Fruit fly (Drosophila melanogaster): ENCODE measurements around the gene chas.

chas gene

DNA sequence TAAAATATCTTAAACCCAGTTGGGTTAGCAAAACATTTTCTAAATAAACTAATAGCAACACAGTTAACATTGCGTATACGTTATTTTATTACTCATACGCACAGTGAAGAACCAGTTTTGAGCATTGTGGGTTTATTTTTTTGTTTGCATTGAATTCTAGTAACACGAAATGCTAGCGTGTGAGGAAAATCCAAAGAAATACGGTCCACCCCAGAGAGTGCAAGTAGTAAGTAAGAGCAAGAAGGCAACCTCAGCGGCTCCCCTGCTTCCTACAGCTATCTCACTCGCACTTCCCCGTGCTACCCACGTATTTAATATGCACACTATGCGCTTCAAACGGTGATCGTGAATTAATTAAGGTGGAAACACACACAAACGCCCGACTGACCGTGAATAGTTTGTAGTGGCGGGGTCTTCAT is 73.5 kb downstream of the chas start (continued):
- TF ChIP-seq CG5180 (GFP tag; optimal IDR thresholded peaks at IDR 0.05) (peak; percentile 84), CG1602 (GFP tag; optimal IDR thresholded peaks at IDR 0.05) (peak; percentile 60), tap (tag; optimal IDR thresholded peaks at IDR 0.05) (peak; percentile 93), Poxn (GFP tag; IDR thresholded peaks at IDR 0.05) (peak; percentile 50; the same call in 1 of the 2 replicates), slbo (GFP tag; IDR thresholded peaks at IDR 0.05) (peak; percentile 75), CG43689 (GFP tag; IDR thresholded peaks at IDR 0.05) (0 out of 2 replicates have a peak, but pooled peaks have one; percentile 28), cg (GFP tag; optimal IDR thresholded peaks at IDR 0.05) (peak; percentile 26), ro (GFP tag; IDR thresholded peaks at IDR 0.05) (0 out of 2 replicates have a peak, but pooled peaks have one; percentile 14), CG7987 (GFP tag; optimal IDR thresholded peaks at IDR 0.05) (peak; percentile 88), CG17612 (GFP tag; IDR thresholded peaks at IDR 0.05) (peak; percentile 52), CG18764 (GFP tag; optimal IDR thresholded peaks at IDR 0.05) (peak; percentile 62), HmgD (GFP tag; optimal IDR thresholded peaks at IDR 0.05) (peak; percentile 42), CG14667 (GFP tag; IDR thresholded peaks at IDR 0.05) (peak; percentile 59; the same call in 1 of the 2 replicates), dpn (GFP tag; optimal IDR thresholded peaks at IDR 0.05) (peak; percentile 81 to 84), Doc2 (GFP tag; IDR thresholded peaks at IDR 0.05) (no peak), sna (GFP tag; IDR thresholded peaks at IDR 0.05; ENCODE audit: partially characterized antibody) (no peak), ind (GFP tag; optimal IDR thresholded peaks at IDR 0.05) (peak; percentile 85), CG12236 (GFP tag; optimal IDR thresholded peaks at IDR 0.05) (peak; percentile 65), CG12219 (GFP tag; optimal IDR thresholded peaks at IDR 0.05) (peak; percentile 93), Bteb2 (GFP tag; optimal IDR thresholded peaks at IDR 0.05) (peak; percentile 85), Vsx1 (GFP tag; optimal IDR thresholded peaks at IDR 0.05) (peak; percentile 76), psq (GFP tag; optimal IDR thresholded peaks at IDR 0.05) (peak; percentile 21), Ssrp (tag; optimal IDR thresholded peaks at IDR 0.05) (peak; percentile 69), H15 (GFP tag; IDR thresholded peaks at IDR 0.05) (peak; percentile 68; the same call in 2 of the 3 replicates), schlank (tag; optimal IDR thresholded peaks at IDR 0.05) (peak; percentile 75), CG10959 (GFP tag; IDR thresholded peaks at IDR 0.05) (no peak), shn (GFP tag; optimal IDR thresholded peaks at IDR 0.05) (peak; percentile 70), Hr3 (GFP tag; optimal IDR thresholded peaks at IDR 0.05) (peak; percentile 66), Antp (GFP tag; optimal IDR thresholded peaks at IDR 0.05) (peak; percentile 73), Nf-YC (tag; optimal IDR thresholded peaks at IDR 0.05) (peak; percentile 85), btn (GFP tag; optimal IDR thresholded peaks at IDR 0.05) (peak; percentile 47), CG10654 (GFP tag; optimal IDR thresholded peaks at IDR 0.05) (peak; percentile 79), Abd-B (GFP tag; optimal IDR thresholded peaks at IDR 0.05) (peak; percentile 62), Eip74EF (GFP tag; optimal IDR thresholded peaks at IDR 0.05) (peak; percentile 0 to 100), Doc3 (GFP tag; IDR thresholded peaks at IDR 0.05; ENCODE audit: partially characterized antibody) (no peak), H2.0 (GFP tag; IDR thresholded peaks at IDR 0.05) (peak; percentile 52), CG9817 (tag; optimal IDR thresholded peaks at IDR 0.05) (peak; percentile 89), Sry-β (GFP tag; optimal IDR thresholded peaks at IDR 0.05) (no peak), CG1792 (GFP tag; optimal IDR thresholded peaks at IDR 0.05) (peak; percentile 82), chif (GFP tag; optimal IDR thresholded peaks at IDR 0.05) (peak; percentile 68 to 78), CG18476 (GFP tag; optimal IDR thresholded peaks at IDR 0.05) (peak; percentile 74), zf30C (GFP tag; optimal IDR thresholded peaks at IDR 0.05) (no peak), CG7963 (GFP tag; IDR thresholded peaks at IDR 0.05; ENCODE audit: partially characterized antibody) (no peak), crp (GFP tag; optimal IDR thresholded peaks at IDR 0.05) (peak in 1 of 2 experiments; percentile 47), fd3F (GFP tag; optimal IDR thresholded peaks at IDR 0.05) (peak; percentile 89), CG14710 (tag; optimal IDR thresholded peaks at IDR 0.05) (peak; percentile 65), CG1233 (GFP tag; optimal IDR thresholded peaks at IDR 0.05) (peak; percentile 90), Xbp1 (GFP tag; optimal IDR thresholded peaks at IDR 0.05) (peak; percentile 76), CG30431 (GFP tag; optimal IDR thresholded peaks at IDR 0.05) (peak; percentile 54), CG14860 (GFP tag; IDR thresholded peaks at IDR 0.05; ENCODE audit: partially characterized antibody) (no peak)

All from whole organism, embryonic.